Worm (Caenorhabditis elegans): ENCODE data around the gene ran-5.
A peak's percentile ranks its signal among the peaks of the same experiment; 100 is the strongest.

The ran-5 gene

ce11 chrII:6028594-6029141 lies 19.2 kb upstream of the ran-5 start (continued):
- TF ChIP-seq lin-14 (GFP tag; optimal IDR thresholded peaks at IDR 0.05) = peak; percentile 86
- TF ChIP-seq ceh-8 (GFP tag; optimal IDR thresholded peaks at IDR 0.05) = no peak
- TF ChIP-seq sox-4 (tag; optimal IDR thresholded peaks at IDR 0.05) = no peak
- no peak for TF ChIP-seq zip-4 (GFP tag; optimal IDR thresholded peaks at IDR 0.05)
- no peak for TF ChIP-seq mep-1 (tag; optimal IDR thresholded peaks at IDR 0.05)
- TF ChIP-seq pax-3 (tag; optimal IDR thresholded peaks at IDR 0.05) = no peak
- TF ChIP-seq egl-13 (tag; optimal IDR thresholded peaks at IDR 0.05) = no peak
- TF ChIP-seq F16B12.6 (tag; optimal IDR thresholded peaks at IDR 0.05) = no peak
- TF ChIP-seq skn-1 (tag; optimal IDR thresholded peaks at IDR 0.05) = no peak
- TF ChIP-seq unc-130 (tag; optimal IDR thresholded peaks at IDR 0.05) = peak; percentile 7
- no peak for TF ChIP-seq C04F5.9 (tag; optimal IDR thresholded peaks at IDR 0.05)

DNA sequence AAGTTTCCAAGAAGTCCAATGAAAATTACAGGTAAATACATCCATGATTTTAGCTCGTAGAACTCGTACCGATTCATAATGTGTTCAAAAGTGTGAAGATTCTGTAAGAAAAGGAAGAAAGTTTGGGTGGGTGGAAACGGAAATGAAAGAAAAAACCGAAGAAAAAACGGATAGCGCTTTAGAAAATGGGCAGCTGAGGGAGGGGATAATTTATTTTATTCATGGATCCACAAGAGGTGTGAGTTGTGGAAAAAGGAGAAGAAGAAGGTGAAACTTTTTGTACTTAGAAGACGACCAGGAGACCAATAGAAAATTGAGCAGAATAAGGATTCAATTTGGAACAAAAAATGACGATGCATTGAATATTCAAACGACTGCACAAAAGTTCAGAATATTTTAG lies 16.8 kb upstream of the ran-5 start, which contains the start of gene frpr-16:
TSS of gene frpr-16 (minus strand) at position 101 of the 400 bp plus-strand sequence.
- no peak for TF ChIP-seq elt-2 (tag; optimal IDR thresholded peaks at IDR 0.05)
- no peak for TF ChIP-seq pag-3 (tag; optimal IDR thresholded peaks at IDR 0.05; ENCODE audit: borderline replicate concordance, insufficient read depth)
- no peak for TF ChIP-seq lin-39 (tag; optimal IDR thresholded peaks at IDR 0.05)
- no peak for TF ChIP-seq skn-1 (tag; optimal IDR thresholded peaks at IDR 0.05)
- no peak for TF ChIP-seq hlh-17 (GFP tag; optimal IDR thresholded peaks at IDR 0.05; ENCODE audit: borderline replicate concordance)
- no peak for TF ChIP-seq unc-86 (tag; optimal IDR thresholded peaks at IDR 0.05)
- no peak for TF ChIP-seq lir-3 (tag; optimal IDR thresholded peaks at IDR 0.05; ENCODE audit: poor library complexity)
- no peak for TF ChIP-seq Y116A8C.19 (tag; optimal IDR thresholded peaks at IDR 0.05; ENCODE audit: borderline replicate concordance)
- no peak for TF ChIP-seq mdl-1 (tag; optimal IDR thresholded peaks at IDR 0.05)
- no peak for TF ChIP-seq C16A3.4 (tag; optimal IDR thresholded peaks at IDR 0.05)
- TF ChIP-seq nhr-71 (tag; optimal IDR thresholded peaks at IDR 0.05) = no peak
- TF ChIP-seq irx-1 (tag; optimal IDR thresholded peaks at IDR 0.05) = no peak
- TF ChIP-seq lin-15B (tag; optimal IDR thresholded peaks at IDR 0.05) = no peak
- TF ChIP-seq rnt-1 (tag; optimal IDR thresholded peaks at IDR 0.05) = no peak
- no peak for TF ChIP-seq unc-98 (GFP tag; IDR thresholded peaks at IDR 0.05)
- TF ChIP-seq nhr-11 (tag; optimal IDR thresholded peaks at IDR 0.05) = no peak

- no peak for TF ChIP-seq sox-4 (tag; optimal IDR thresholded peaks at IDR 0.05)
- no peak for TF ChIP-seq hlh-17 (GFP tag; optimal IDR thresholded peaks at IDR 0.05; ENCODE audit: borderline replicate concordance)
- TF ChIP-seq nhr-19 (GFP tag; conservative IDR thresholded peaks at IDR 0.05) = no peak
- TF ChIP-seq aly-2 (tag; optimal IDR thresholded peaks at IDR 0.05) = no peak
- TF ChIP-seq hpl-2 (GFP tag; optimal IDR thresholded peaks at IDR 0.05) = no peak
- no peak for TF ChIP-seq nhr-77 (tag; optimal IDR thresholded peaks at IDR 0.05)
- no peak for TF ChIP-seq egl-27 (tag; optimal IDR thresholded peaks at IDR 0.05)
- no peak for TF ChIP-seq pax-3 (tag; optimal IDR thresholded peaks at IDR 0.05)
- TF ChIP-seq lir-3 (tag; optimal IDR thresholded peaks at IDR 0.05; ENCODE audit: poor library complexity) = no peak
- TF ChIP-seq lin-14 (GFP tag; optimal IDR thresholded peaks at IDR 0.05) = no peak
- no peak for TF ChIP-seq skn-1 (tag; optimal IDR thresholded peaks at IDR 0.05)
- TF ChIP-seq fkh-8 (tag; optimal IDR thresholded peaks at IDR 0.05) = no peak
- no peak for TF ChIP-seq C04F5.9 (tag; optimal IDR thresholded peaks at IDR 0.05)
- TF ChIP-seq egl-13 (tag; optimal IDR thresholded peaks at IDR 0.05) = no peak
These were observed 4.7 kb upstream of the ran-5 start, which contains the start of gene R12C12.10 for ce11 chrII:6043166-6043565. R12C12.10 (minus strand) TSS chrII:6043266.

DNA sequence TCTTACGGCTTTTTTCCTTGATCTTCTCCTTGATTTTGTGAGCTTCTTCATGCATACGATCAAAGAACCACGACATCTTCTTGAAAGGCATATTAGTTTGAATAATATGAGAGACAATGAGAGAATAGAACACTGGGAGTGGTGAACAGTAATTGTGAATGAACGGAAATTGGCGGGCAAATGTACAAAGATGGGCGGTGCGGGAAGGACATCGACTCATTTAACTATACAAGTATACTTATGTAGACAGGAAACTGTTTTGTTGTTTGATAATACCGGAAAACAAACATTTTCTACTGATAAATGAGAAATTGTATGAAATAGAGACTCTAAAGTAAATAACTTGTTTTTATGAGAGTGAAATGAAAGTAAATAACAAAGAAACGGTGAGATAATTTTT lies 2.9 kb upstream of the ran-5 start, which contains the start of gene R12C12.5:
TSS of gene R12C12.5 (minus strand) at position 101 of the 400 bp plus-strand sequence.
- TF ChIP-seq elt-2 (tag; optimal IDR thresholded peaks at IDR 0.05) (no peak), skn-1 (tag; optimal IDR thresholded peaks at IDR 0.05) (no peak), fkh-10 (GFP tag; optimal IDR thresholded peaks at IDR 0.05) (no peak), ceh-82 (tag; optimal IDR thresholded peaks at IDR 0.05) (no peak), swsn-7 (tag; optimal IDR thresholded peaks at IDR 0.05) (no peak), nhr-237 (tag; optimal IDR thresholded peaks at IDR 0.05) (no peak), hpl-2 (GFP tag; optimal IDR thresholded peaks at IDR 0.05) (no peak)
